Worm (Caenorhabditis elegans) whole organism, L4/young adult: ENCODE measurements around the gene F25G6.9.

Experiments used
- W03F9.2 ChIP-seq: fragments of 150-350 bp; optimal IDR thresholded peaks from 2 replicates; lab custom pipeline; 2014; ENCODE audit warnings: missing biosample characterization, missing genetic modification characterization
- dao-5 ChIP-seq: sonication (generic microtip); optimal IDR thresholded peaks from 2 replicates; lab custom pipeline; 2016; ENCODE audit warnings: missing genotype, missing genetic modification characterization, moderate library complexity, missing compliant biosample characterization
- him-1 ChIP-seq: sonication (generic microtip); optimal IDR thresholded peaks from 2 replicates; lab custom pipeline; 2016; ENCODE audit warnings: missing genotype, missing genetic modification reagents, missing genetic modification characterization, missing compliant biosample characterization

DNA sequence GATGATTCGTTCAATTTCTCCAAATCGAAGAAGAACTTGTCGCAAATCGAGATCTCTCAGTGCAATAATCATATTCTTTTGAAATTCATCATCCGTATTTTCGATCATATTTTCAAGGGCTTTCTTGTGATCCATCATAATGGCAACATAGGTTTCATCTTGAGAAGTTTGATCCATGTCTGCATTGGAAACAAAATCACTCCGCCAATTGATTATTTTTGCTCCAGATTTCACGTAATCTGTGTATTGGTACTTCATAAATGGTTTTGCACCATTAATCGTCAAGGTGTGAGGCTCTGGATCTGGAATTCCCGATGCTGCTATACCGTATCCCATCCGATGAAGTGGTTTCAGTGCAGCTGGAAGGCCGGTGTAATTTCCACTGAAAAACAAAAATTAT lies 53.4 kb downstream of the F25G6.9 start:
- TF ChIP-seq dao-5 (tag; lab: Kevin White, UChicago) (no peak), him-1 (tag; lab: Kevin White, UChicago) (no peak), W03F9.2 (tag; lab: Kevin White, UChicago) (no peak)
